Worm (Caenorhabditis elegans): Measurements from ENCODE around the gene ZC132.11.

ce11 chrV:4332450-4332849 is 34.0 kb upstream of the ZC132.11 start, which contains the start of gene oac-12:
- TF ChIP-seq mxl-2 (GFP tag; conservative IDR thresholded peaks at IDR 0.05) (no peak), zag-1 (tag; optimal IDR thresholded peaks at IDR 0.05) (no peak), lin-15B (tag; optimal IDR thresholded peaks at IDR 0.05) (no peak), dpl-1 (GFP tag; optimal IDR thresholded peaks at IDR 0.05) (no peak), pha-4 (GFP tag; IDR thresholded peaks at IDR 0.05) (no peak), pha-4 (tag; optimal IDR thresholded peaks at IDR 0.05) (no peak), nhr-28 (tag; optimal IDR thresholded peaks at IDR 0.05) (no peak), unc-130 (GFP tag; optimal IDR thresholded peaks at IDR 0.05) (no peak), lin-1 (GFP tag; IDR thresholded peaks at IDR 0.05) (no peak), madf-9 (GFP tag; conservative IDR thresholded peaks at IDR 0.05) (no peak), duxl-1 (tag; optimal IDR thresholded peaks at IDR 0.05; ENCODE audit: poor library complexity) (no peak), ceh-20 (GFP tag; IDR thresholded peaks at IDR 0.05) (no peak), fkh-10 (GFP tag; optimal IDR thresholded peaks at IDR 0.05) (no peak)
